Fruit fly (Drosophila melanogaster): ENCODE results near the gene Ag5r.

DNA sequence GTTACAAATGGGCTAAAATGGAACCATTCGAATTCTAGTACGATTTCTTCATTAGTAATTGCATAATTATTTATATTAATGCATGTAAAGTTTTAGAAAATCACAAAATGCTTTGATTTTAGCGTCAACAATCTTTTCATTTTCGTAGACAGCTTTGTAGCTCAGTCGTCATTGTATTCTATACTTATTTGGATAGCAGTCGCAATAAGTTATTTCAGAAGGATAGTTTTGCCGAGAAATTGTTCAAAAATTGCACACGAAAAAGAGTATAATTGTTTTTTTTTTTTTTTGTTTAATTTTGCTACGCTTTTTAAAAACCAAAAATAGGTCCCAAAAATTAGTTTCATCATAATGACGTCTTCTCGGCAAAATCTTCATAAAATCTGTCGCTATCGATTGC, 11.3 kb downstream of the Ag5r start, which contains the start of gene CG5334:
- TF ChIP-seq CG8478 (optimal IDR thresholded peaks at IDR 0.05) (no peak), CTCF (optimal IDR thresholded peaks at IDR 0.05) (no peak)

Data from S2 (cell line).